Worm (Caenorhabditis elegans) whole organism, early embryonic: ENCODE results near the gene lron-2.

ENCODE experiments used
- B0310.2 ChIP-seq: sonication (generic microtip); optimal IDR thresholded peaks from 2 replicates; lab custom pipeline; 2016; ENCODE audit warnings: mild to moderate bottlenecking, missing genetic modification characterization, missing compliant biosample characterization
- F13C5.2 ChIP-seq: sonication (generic microtip); optimal IDR thresholded peaks from 2 replicates; lab custom pipeline; 2017; ENCODE audit warnings: mild to moderate bottlenecking, missing genetic modification characterization, inconsistent platforms, missing compliant biosample characterization
- aly-1 ChIP-seq: sonication (generic microtip); optimal IDR thresholded peaks from 2 replicates; lab custom pipeline; 2016; ENCODE audit warnings: missing genetic modification characterization, missing compliant biosample characterization
- ama-1 ChIP-seq: fragments of 150-350 bp; optimal IDR thresholded peaks from 2 replicates; lab custom pipeline; 2014
- ceh-13 ChIP-seq: fragments of 200-800 bp; sonication (Bioruptor generic); optimal IDR thresholded peaks from 2 replicates; lab custom pipeline; 2018; ENCODE audit warnings: mild to moderate bottlenecking, missing genetic modification characterization, missing compliant biosample characterization
- flt-1 ChIP-seq: fragments of 200-800 bp; sonication (Bioruptor generic); IDR thresholded peaks from 2 replicates; pipeline ENCODE4 v1.3.6; 2022; ENCODE audit warnings: missing genetic modification characterization, missing compliant biosample characterization
- hmbx-1 ChIP-seq: sonication (generic microtip); optimal IDR thresholded peaks from 2 replicates; lab custom pipeline; 2016; ENCODE audit warnings: mild to moderate bottlenecking, missing genetic modification characterization, missing compliant biosample characterization
- hmg-4 ChIP-seq: fragments of 200-800 bp; sonication (Bioruptor generic); optimal IDR thresholded peaks from 2 replicates; lab custom pipeline; 2018; ENCODE audit warnings: mild to moderate bottlenecking, missing genetic modification characterization, missing compliant biosample characterization
- pes-1 ChIP-seq: fragments of 200-800 bp; sonication (Bioruptor generic); IDR thresholded peaks from 2 replicates; pipeline ENCODE4 v1.3.6; 2022; ENCODE audit warnings: missing genetic modification reagents, missing genetic modification characterization, missing compliant biosample characterization
- scrt-1 ChIP-seq: fragments of 200-800 bp; sonication (Bioruptor generic); IDR thresholded peaks from 2 replicates; pipeline ENCODE4 v1.3.6; 2022; ENCODE audit warnings: missing genetic modification characterization, missing compliant biosample characterization
- tbx-11 ChIP-seq: fragments of 200-800 bp; sonication (Bioruptor generic); IDR thresholded peaks from 2 replicates; pipeline ENCODE4 v1.3.6; 2022; ENCODE audit warnings: missing genetic modification characterization, missing compliant biosample characterization
- tbx-37 ChIP-seq: fragments of 200-800 bp; sonication (Bioruptor generic); conservative IDR thresholded peaks from 2 replicates; pipeline ENCODE4 v1.3.6; 2022; ENCODE audit warnings: missing genetic modification reagents, missing genetic modification characterization, missing compliant biosample characterization

ce11 chrV:9271835-9272234, 15.5 kb downstream of the lron-2 start:
- TF ChIP-seq ama-1 (lab: Kevin White, UChicago) (no peak), hmbx-1 (no peak), pes-1 (GFP tag; lab: Robert Waterston, UW) (no peak), scrt-1 (GFP tag; lab: Robert Waterston, UW) (no peak), B0310.2 (tag; lab: Kevin White, UChicago) (no peak), flt-1 (GFP tag; lab: Robert Waterston, UW) (no peak), F13C5.2 (no peak), ceh-13 (GFP tag; lab: Kevin White, UChicago) (no peak), hmg-4 (GFP tag; lab: Kevin White, UChicago) (no peak), tbx-11 (no peak), aly-1 (tag; lab: Kevin White, UChicago) (no peak), tbx-37 (GFP tag; lab: Robert Waterston, UW) (no peak)
